Fruit fly (Drosophila melanogaster) whole organism, pupa: ENCODE measurements around the gene HDAC4.

Experiments used
- CG10348 ChIP-seq: fragments of 200-800 bp; sonication (Bioruptor generic); IDR thresholded peaks from 2 replicates; pipeline ENCODE4 v1.3.6; 2022; ENCODE audit warnings: missing biosample characterization, missing genetic modification characterization
- CG12605 ChIP-seq: fragments of 200-800 bp; sonication (Bioruptor generic); IDR thresholded peaks from 2 replicates; pipeline ENCODE4 v1.3.6; 2022; ENCODE audit warnings: missing biosample characterization, missing genetic modification characterization
- CG13204 ChIP-seq: fragments of 200-800 bp; sonication (Bioruptor generic); optimal IDR thresholded peaks from 2 replicates; lab custom pipeline; 2018; ENCODE audit warnings: missing biosample characterization, mild to moderate bottlenecking, missing genetic modification characterization, moderate library complexity
- CG15710 ChIP-seq: fragments of 200-800 bp; sonication (Bioruptor generic); optimal IDR thresholded peaks from 2 replicates; lab custom pipeline; 2018; ENCODE audit warnings: missing biosample characterization, mild to moderate bottlenecking, missing genetic modification characterization, moderate library complexity
- CG34367 ChIP-seq: fragments of 200-800 bp; sonication (Bioruptor generic); optimal IDR thresholded peaks from 2 replicates; lab custom pipeline; 2018; ENCODE audit warnings: missing biosample characterization, mild to moderate bottlenecking, missing genetic modification characterization
- CG8159 ChIP-seq: fragments of 200-800 bp; sonication (Bioruptor generic); optimal IDR thresholded peaks from 3 replicates; lab custom pipeline; 2018; ENCODE audit warnings: missing biosample characterization, mild to moderate bottlenecking, missing genetic modification characterization, moderate library complexity
- D1 ChIP-seq: fragments of 200-800 bp; sonication (Bioruptor generic); optimal IDR thresholded peaks from 2 replicates; lab custom pipeline; 2018; ENCODE audit warnings: missing biosample characterization, mild to moderate bottlenecking, missing genetic modification characterization, moderate library complexity
- Snoo ChIP-seq: fragments of 200-800 bp; sonication (Bioruptor generic); optimal IDR thresholded peaks from 3 replicates; lab custom pipeline; 2017; ENCODE audit warnings: missing biosample characterization, mild to moderate bottlenecking, missing genetic modification characterization, inconsistent platforms
- gl ChIP-seq: fragments of 200-800 bp; sonication (Bioruptor generic); optimal IDR thresholded peaks from 2 replicates; lab custom pipeline; 2018; ENCODE audit warnings: missing biosample characterization, mild to moderate bottlenecking, missing genetic modification characterization
- rn ChIP-seq: fragments of 200-800 bp; sonication (Bioruptor generic); IDR thresholded peaks from 2 replicates; pipeline ENCODE4 v1.3.6; 2022; ENCODE audit warnings: missing biosample characterization, missing genetic modification characterization

dm6 chrX:13274429-13275095 is 10.9 kb downstream of the HDAC4 start:
- TF ChIP-seq rn (GFP tag; lab: Robert Waterston, UW) = no peak
- no peak for TF ChIP-seq CG10348 (GFP tag; lab: Robert Waterston, UW)
- TF ChIP-seq CG8159 = peak; percentile 48
- no peak for TF ChIP-seq D1
- no peak for TF ChIP-seq CG34367 (tag; lab: Kevin White, UChicago)
- no peak for TF ChIP-seq CG15710
- TF ChIP-seq CG13204 (GFP tag; lab: Kevin White, UChicago) = no peak
- peak; percentile 63 for TF ChIP-seq CG12605 (GFP tag; lab: Robert Waterston, UW)
- no peak for TF ChIP-seq Snoo (tag; lab: Kevin White, UChicago)
- no peak for TF ChIP-seq gl (tag; lab: Kevin White, UChicago)
